Worm (Caenorhabditis elegans) whole organism, L1 larva: ENCODE measurements around the gene mltn-11.

Experiments
- C34B4.2 ChIP-seq: sonication (generic microtip); optimal IDR thresholded peaks from 2 replicates; lab custom pipeline; 2017; ENCODE audit warnings: mild to moderate bottlenecking, missing genetic modification characterization, missing compliant biosample characterization
- F16B12.6 ChIP-seq: fragments of 150-350 bp; optimal IDR thresholded peaks from 2 replicates; lab custom pipeline; 2014; ENCODE audit warnings: missing biosample characterization, missing genetic modification characterization
- Y116A8C.19 ChIP-seq: sonication (generic microtip); optimal IDR thresholded peaks from 2 replicates; lab custom pipeline; 2016; ENCODE audit warnings: missing compliant biosample characterization, missing genetic modification characterization, borderline replicate concordance
- aha-1 ChIP-seq: fragments of 150-350 bp; optimal IDR thresholded peaks from 2 replicates; lab custom pipeline; 2014; ENCODE audit warnings: missing biosample characterization, missing genetic modification characterization
- alr-1 ChIP-seq: fragments of 200-800 bp; sonication (Bioruptor generic); optimal IDR thresholded peaks from 2 replicates; lab custom pipeline; 2018; ENCODE audit warnings: borderline replicate concordance, mild to moderate bottlenecking, missing genetic modification characterization, missing compliant biosample characterization
- ama-1 ChIP-seq: fragments of 150-350 bp; optimal IDR thresholded peaks from 2 replicates; lab custom pipeline; 2014
- blmp-1 ChIP-seq: fragments of 150-350 bp; optimal IDR thresholded peaks from 2 replicates; lab custom pipeline; 2014; ENCODE audit warnings: missing biosample characterization, missing genetic modification characterization
- ceh-63 ChIP-seq: fragments of 200-800 bp; sonication (Bioruptor generic); optimal IDR thresholded peaks from 2 replicates; lab custom pipeline; 2018; ENCODE audit warnings: mild to moderate bottlenecking, missing genetic modification characterization, missing compliant biosample characterization
- ceh-8 ChIP-seq: fragments of 200-800 bp; sonication (Bioruptor generic); optimal IDR thresholded peaks from 2 replicates; lab custom pipeline; 2018; ENCODE audit warnings: mild to moderate bottlenecking, missing genetic modification characterization, moderate library complexity, missing compliant biosample characterization
- dsc-1 ChIP-seq: sonication (generic microtip); optimal IDR thresholded peaks from 2 replicates; lab custom pipeline; 2016; ENCODE audit warnings: mild to moderate bottlenecking, missing genetic modification characterization, missing compliant biosample characterization
- efl-1 ChIP-seq, 4 experiments: fragments of 150-350 bp; optimal IDR thresholded peaks in 3 of 4; peaks in 1 of 4; 1 replicate in 1 of 4; 2 replicates in 3 of 4; lab custom pipeline; 2014; ENCODE audit warnings: missing biosample characterization in 2 of 4, missing genetic modification characterization in 2 of 4, missing genetic modification reagents in 2 of 4
- elt-2 ChIP-seq: sonication (generic microtip); optimal IDR thresholded peaks from 2 replicates; lab custom pipeline; 2016; ENCODE audit warnings: missing genetic modification characterization, mild to moderate bottlenecking, inconsistent platforms, missing compliant biosample characterization, missing genetic modification reagents
- elt-3 ChIP-seq, 6 experiments: fragments of 150-350 bp in 1 of 6; sonication (generic microtip); optimal IDR thresholded peaks; 2 replicates each; lab custom pipeline; 2017 to 2018; ENCODE audit warnings: missing biosample characterization in 6 of 6, missing genetic modification characterization in 6 of 6, inconsistent platforms in 1 of 6
- ets-5 ChIP-seq: fragments of 200-800 bp; sonication (Bioruptor generic); IDR thresholded peaks from 2 replicates; pipeline ENCODE4 v1.3.6; 2022; ENCODE audit warnings: missing genetic modification characterization, missing compliant biosample characterization
- fkh-4 ChIP-seq: sonication (generic microtip); optimal IDR thresholded peaks from 2 replicates; lab custom pipeline; 2016; ENCODE audit warnings: missing compliant biosample characterization, missing genetic modification characterization, borderline replicate concordance
- irx-1 ChIP-seq: sonication (generic microtip); optimal IDR thresholded peaks from 2 replicates; lab custom pipeline; 2016; ENCODE audit warnings: missing genetic modification characterization, missing compliant biosample characterization
- jun-1 ChIP-seq: fragments of 150-350 bp; optimal IDR thresholded peaks from 2 replicates; lab custom pipeline; 2014; ENCODE audit warnings: missing biosample characterization, missing genetic modification reagents, missing genetic modification characterization
- lin-13 ChIP-seq: fragments of 150-350 bp; optimal IDR thresholded peaks from 2 replicates; lab custom pipeline; 2014; ENCODE audit warnings: missing biosample characterization, missing genetic modification reagents, missing genetic modification characterization
- lin-14 ChIP-seq: fragments of 200-800 bp; sonication (Bioruptor generic); optimal IDR thresholded peaks from 2 replicates; lab custom pipeline; 2018; ENCODE audit warnings: mild to moderate bottlenecking, missing genetic modification characterization, moderate library complexity, missing compliant biosample characterization
- lin-15B ChIP-seq: fragments of 150-350 bp; sonication (generic microtip); optimal IDR thresholded peaks from 3 replicates; lab custom pipeline; 2014; ENCODE audit warnings: missing biosample characterization, missing genetic modification characterization
- lin-35 ChIP-seq, 2 experiments: fragments of 150-350 bp; optimal IDR thresholded peaks; 2 replicates each; lab custom pipeline; 2014; ENCODE audit warnings: missing biosample characterization in 2 of 2, missing genetic modification characterization in 2 of 2, missing genetic modification reagents in 2 of 2
- lsy-2 ChIP-seq, 2 experiments: fragments of 150-350 bp; optimal IDR thresholded peaks; 2 replicates each; lab custom pipeline; 2014; ENCODE audit warnings: missing biosample characterization in 2 of 2, missing genetic modification characterization in 2 of 2
- nhr-19 ChIP-seq: fragments of 200-800 bp; sonication (Bioruptor generic); conservative IDR thresholded peaks from 2 replicates; pipeline ENCODE4 v1.3.6; 2022; ENCODE audit warnings: missing genetic modification characterization, missing compliant biosample characterization
- nhr-20 ChIP-seq: sonication (generic microtip); optimal IDR thresholded peaks from 2 replicates; lab custom pipeline; 2016; ENCODE audit warnings: mild to moderate bottlenecking, missing genetic modification characterization, missing compliant biosample characterization
- nhr-237 ChIP-seq: fragments of 150-350 bp; optimal IDR thresholded peaks from 2 replicates; lab custom pipeline; 2014; ENCODE audit warnings: missing biosample characterization, missing genetic modification characterization
- nhr-28 ChIP-seq: fragments of 150-350 bp; optimal IDR thresholded peaks from 2 replicates; lab custom pipeline; 2014; ENCODE audit warnings: missing biosample characterization, missing genetic modification characterization
- nhr-47 ChIP-seq: sonication (generic microtip); optimal IDR thresholded peaks from 2 replicates; lab custom pipeline; 2016; ENCODE audit warnings: mild to moderate bottlenecking, missing genetic modification characterization, moderate library complexity, missing compliant biosample characterization
- nhr-71 ChIP-seq: sonication (generic microtip); optimal IDR thresholded peaks from 2 replicates; lab custom pipeline; 2016; ENCODE audit warnings: mild to moderate bottlenecking, missing genetic modification characterization, moderate library complexity, missing compliant biosample characterization
- nhr-77 ChIP-seq: fragments of 150-350 bp; optimal IDR thresholded peaks from 2 replicates; lab custom pipeline; 2014; ENCODE audit warnings: missing biosample characterization, missing genetic modification characterization
- nhr-84 ChIP-seq: sonication (generic microtip); optimal IDR thresholded peaks from 2 replicates; lab custom pipeline; 2017; ENCODE audit warnings: missing biosample characterization, missing genetic modification characterization
- nhr-85 ChIP-seq: sonication (generic microtip); peaks from one replicate; lab custom pipeline; 2016; ENCODE audit warnings: missing genetic modification characterization, inconsistent platforms, missing compliant biosample characterization
- nhr-90 ChIP-seq: sonication (generic microtip); optimal IDR thresholded peaks from 2 replicates; lab custom pipeline; 2016; ENCODE audit warnings: mild to moderate bottlenecking, missing genetic modification characterization, missing compliant biosample characterization; ENCODE audit not compliant: poor library complexity
- pax-3 ChIP-seq: fragments of 200-800 bp; sonication (Bioruptor generic); optimal IDR thresholded peaks from 2 replicates; lab custom pipeline; 2018; ENCODE audit warnings: mild to moderate bottlenecking, missing genetic modification characterization, moderate library complexity, missing compliant biosample characterization
- pqm-1 ChIP-seq: sonication (generic microtip); optimal IDR thresholded peaks from 3 replicates; lab custom pipeline; 2017; ENCODE audit warnings: missing biosample characterization, missing genetic modification characterization
- rnt-1 ChIP-seq: sonication (generic microtip); optimal IDR thresholded peaks from 2 replicates; lab custom pipeline; 2016; ENCODE audit warnings: mild to moderate bottlenecking, missing genetic modification characterization, moderate library complexity, missing compliant biosample characterization
- snpc-4 ChIP-seq: fragments of 150-350 bp; optimal IDR thresholded peaks from 2 replicates; lab custom pipeline; 2014; ENCODE audit warnings: missing biosample characterization, missing genetic modification characterization
- snu-23 ChIP-seq: sonication (generic microtip); optimal IDR thresholded peaks from 2 replicates; lab custom pipeline; 2016; ENCODE audit warnings: missing genetic modification characterization, missing compliant biosample characterization
- swsn-7 ChIP-seq: sonication (generic microtip); optimal IDR thresholded peaks from 2 replicates; lab custom pipeline; 2016; ENCODE audit warnings: missing genetic modification characterization, missing compliant biosample characterization
- unc-30 ChIP-seq: sonication (generic microtip); optimal IDR thresholded peaks from 2 replicates; lab custom pipeline; 2017; ENCODE audit warnings: missing biosample characterization, missing genetic modification characterization
- unc-62 ChIP-seq: fragments of 150-350 bp; optimal IDR thresholded peaks from 2 replicates; lab custom pipeline; 2014; ENCODE audit warnings: missing biosample characterization, missing genetic modification reagents, missing genetic modification characterization
- unc-98 ChIP-seq: fragments of 200-800 bp; sonication (Bioruptor generic); IDR thresholded peaks from 2 replicates; pipeline ENCODE4 v1.3.6; 2022; ENCODE audit warnings: missing genetic modification characterization, missing compliant biosample characterization
- vab-15 ChIP-seq: sonication (generic microtip); optimal IDR thresholded peaks from 2 replicates; lab custom pipeline; 2017; ENCODE audit warnings: missing genotype, mild to moderate bottlenecking, missing genetic modification characterization, missing compliant biosample characterization
- xbp-1 ChIP-seq: sonication (generic microtip); optimal IDR thresholded peaks from 2 replicates; lab custom pipeline; 2016; ENCODE audit warnings: missing genetic modification characterization, missing compliant biosample characterization
- zag-1 ChIP-seq: fragments of 150-350 bp; optimal IDR thresholded peaks from 2 replicates; lab custom pipeline; 2014; ENCODE audit warnings: missing biosample characterization, missing genetic modification characterization
- zip-4 ChIP-seq: fragments of 200-800 bp; sonication (Bioruptor generic); optimal IDR thresholded peaks from 2 replicates; lab custom pipeline; 2018; ENCODE audit warnings: mild to moderate bottlenecking, missing genetic modification characterization, moderate library complexity, missing compliant biosample characterization
- ztf-11 ChIP-seq, 2 experiments: sonication (generic microtip); optimal IDR thresholded peaks; 2 replicates each; lab custom pipeline; 2016 to 2017; ENCODE audit warnings: missing genetic modification characterization in 2 of 2, missing biosample characterization in 1 of 2, missing compliant biosample characterization in 1 of 2

Gene mltn-11

DNA sequence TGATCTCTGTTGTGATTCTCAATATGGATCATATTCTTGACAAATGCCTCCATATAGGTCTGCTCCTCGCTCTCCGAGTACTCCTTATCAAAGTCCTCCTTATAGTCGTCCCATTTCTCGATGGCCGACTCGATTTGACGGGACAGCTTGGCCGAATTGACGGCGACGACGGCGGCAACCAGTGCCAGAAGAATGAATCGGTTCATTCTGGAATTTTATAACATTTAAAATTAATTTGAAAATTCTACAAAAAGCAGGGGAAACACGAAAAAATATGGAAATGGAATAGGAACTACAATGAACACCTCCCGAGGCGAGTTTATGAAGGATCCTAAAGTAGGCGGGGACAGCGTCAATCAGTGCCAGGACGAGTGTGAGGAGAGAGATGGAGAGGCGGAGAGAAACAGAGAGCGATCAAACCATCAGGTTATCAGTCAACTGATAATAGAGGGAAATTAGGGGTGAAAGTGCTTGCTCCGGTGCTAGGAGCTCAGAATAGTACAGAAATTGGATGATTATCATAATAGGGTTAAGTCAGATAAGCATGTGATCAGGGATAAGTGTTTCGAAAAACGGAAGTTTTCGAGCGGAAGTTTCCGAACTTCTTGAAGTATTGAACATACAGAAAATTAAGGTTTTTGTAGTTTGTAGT lies 40.7 kb upstream of the mltn-11 start, which contains the start of gene cpl-1:
Gene cpl-1, minus strand, starts transcription at position 207 of the 652 bp plus-strand sequence.
- TF ChIP-seq blmp-1 (tag; lab: Kevin White, UChicago) = peak; percentile 4
- TF ChIP-seq ets-5 (GFP tag; lab: Robert Waterston, UW) = no peak
- peak; percentile 23 for TF ChIP-seq nhr-20 (tag; lab: Kevin White, UChicago)
- TF ChIP-seq elt-2 = peak; percentile 88
- peak; percentile 16; the same call in 1 of the 2 replicates for TF ChIP-seq nhr-19 (GFP tag; lab: Robert Waterston, UW)
- TF ChIP-seq zag-1 (tag; lab: Kevin White, UChicago) = no peak
- peak; percentile 45 for TF ChIP-seq nhr-71 (tag; lab: Kevin White, UChicago)
- TF ChIP-seq snu-23 (GFP tag; lab: Kevin White, UChicago) = peak; percentile 6
- TF ChIP-seq nhr-28 (tag; lab: Kevin White, UChicago) = no peak
- TF ChIP-seq ama-1 (lab: Kevin White, UChicago) = peak; percentile 88
- TF ChIP-seq lin-14 = peak; percentile 24
- no peak for TF ChIP-seq fkh-4 (tag; lab: Kevin White, UChicago)
- TF ChIP-seq jun-1 (tag; lab: Kevin White, UChicago) = peak; percentile 18
- TF ChIP-seq alr-1 (tag; lab: Kevin White, UChicago) = no peak
- peak in 1 of 2 experiments; percentile 27 for TF ChIP-seq lin-35 (GFP tag; optimal IDR thresholded peaks at IDR 0.05; lab: Kevin White, UChicago)
- TF ChIP-seq rnt-1 = peak; percentile 37
- TF ChIP-seq nhr-90 (tag; lab: Kevin White, UChicago) = peak; percentile 36
- no peak for TF ChIP-seq efl-1 (optimal IDR thresholded peaks at IDR 0.05; lab: Kevin White, UChicago)
- TF ChIP-seq efl-1 (GFP tag; optimal IDR thresholded peaks at IDR 0.05 in 1 of 2; lab: Kevin White, UChicago) = peak in 1 of 2 experiments; percentile 87

DNA sequence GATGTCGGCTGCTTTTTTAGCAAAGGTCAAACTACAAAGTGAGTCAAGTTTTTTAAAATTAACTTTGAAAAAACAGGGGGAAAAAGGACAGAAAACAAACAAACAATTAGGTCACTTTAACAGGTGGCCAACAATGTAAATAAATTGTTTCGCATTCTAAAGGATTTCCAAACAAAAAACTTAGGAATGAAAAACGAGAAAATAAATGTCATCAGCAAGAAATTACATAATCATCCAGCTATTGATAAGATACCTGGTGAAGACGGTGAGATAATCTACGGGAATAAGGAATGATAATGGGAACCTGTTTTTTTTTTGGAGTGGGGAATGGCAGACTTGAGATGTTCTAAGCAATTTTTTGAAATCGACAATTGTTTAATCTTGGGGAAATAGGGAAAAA lies 39.9 kb upstream of the mltn-11 start:
- TF ChIP-seq Y116A8C.19 (tag; lab: Kevin White, UChicago) (no peak), elt-3 (tag; optimal IDR thresholded peaks at IDR 0.05; lab: Kevin White, UChicago) (peak in 1 of 6 experiments; percentile 19), unc-98 (GFP tag; lab: Robert Waterston, UW) (no peak), vab-15 (tag; lab: Kevin White, UChicago) (no peak), nhr-71 (tag; lab: Kevin White, UChicago) (no peak)

DNA sequence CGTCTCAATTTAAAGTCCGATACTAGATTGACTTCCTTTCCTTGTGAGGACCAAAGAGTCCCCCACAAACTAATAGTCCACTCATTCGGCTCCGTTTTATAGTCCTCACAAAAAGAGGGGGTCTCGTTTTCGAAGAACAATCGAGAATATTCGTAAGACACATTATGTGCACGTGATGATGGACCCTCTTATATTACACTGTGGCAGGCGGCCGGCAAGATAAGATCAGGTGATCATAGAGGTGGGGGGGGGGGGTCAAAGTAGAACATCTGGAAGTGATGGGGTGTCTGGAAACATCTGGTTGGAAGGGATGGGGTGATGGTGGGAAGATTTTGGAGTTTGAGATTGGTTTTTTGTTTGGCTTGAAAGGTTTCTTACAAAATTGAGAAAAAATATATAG lies 37.5 kb upstream of the mltn-11 start:
- TF ChIP-seq snpc-4 (tag; lab: Kevin White, UChicago) (no peak), pqm-1 (tag; lab: Kevin White, UChicago) (no peak), nhr-71 (tag; lab: Kevin White, UChicago) (peak; percentile 47), ceh-8 (no peak), nhr-85 (tag; lab: Kevin White, UChicago) (no peak), swsn-7 (tag; lab: Kevin White, UChicago) (no peak), unc-62 (GFP tag; lab: Kevin White, UChicago) (no peak), elt-2 (no peak), unc-30 (tag; lab: Kevin White, UChicago) (no peak), lin-13 (GFP tag; lab: Kevin White, UChicago) (no peak), dsc-1 (tag; lab: Kevin White, UChicago) (peak; percentile 84), aha-1 (no peak), nhr-84 (no peak), nhr-47 (tag; lab: Kevin White, UChicago) (no peak), nhr-77 (tag; lab: Kevin White, UChicago) (no peak), pax-3 (no peak), lin-14 (peak; percentile 43), jun-1 (tag; lab: Kevin White, UChicago) (no peak), nhr-20 (tag; lab: Kevin White, UChicago) (no peak), lin-15B (tag; lab: Kevin White, UChicago) (no peak), ceh-63 (GFP tag; lab: Kevin White, UChicago) (no peak), vab-15 (tag; lab: Kevin White, UChicago) (no peak), C34B4.2 (tag; lab: Kevin White, UChicago) (no peak), zip-4 (GFP tag; lab: Kevin White, UChicago) (no peak), nhr-237 (tag; lab: Kevin White, UChicago) (no peak), F16B12.6 (tag; lab: Kevin White, UChicago) (no peak), alr-1 (tag; lab: Kevin White, UChicago) (no peak), lsy-2 (tag; optimal IDR thresholded peaks at IDR 0.05; lab: Kevin White, UChicago) (peak; percentile 8 to 33), irx-1 (tag; lab: Kevin White, UChicago) (no peak), fkh-4 (tag; lab: Kevin White, UChicago) (peak; percentile 73), xbp-1 (tag; lab: Kevin White, UChicago) (no peak), unc-98 (GFP tag; lab: Robert Waterston, UW) (peak; percentile 33; the same call in 1 of the 2 replicates), rnt-1 (peak; percentile 65), ztf-11 (tag; optimal IDR thresholded peaks at IDR 0.05; lab: Kevin White, UChicago) (no peak)
